Worm (Caenorhabditis elegans): Measurements from ENCODE around the gene F27D9.13.
A peak's percentile ranks its signal among the peaks of the same experiment; 100 is the strongest.

F27D9.13 gene

ce11 chrX:7680545-7681330, 13.5 kb upstream of the F27D9.13 start, which contains the start of gene stn-2 (continued):
- peak in 1 of 2 experiments; percentile 72 for TF ChIP-seq unc-62 (GFP tag; optimal IDR thresholded peaks at IDR 0.05 in 1 of 2)
- no peak for TF ChIP-seq unc-62 (tag; optimal IDR thresholded peaks at IDR 0.05)
- TF ChIP-seq snpc-4 (tag; optimal IDR thresholded peaks at IDR 0.05): no peak
- no peak for TF ChIP-seq F44E2.7 (GFP tag; IDR thresholded peaks at IDR 0.05)
- 0 out of 2 replicates have a peak, but pooled peaks have one; percentile 17 for TF ChIP-seq tra-1 (GFP tag; IDR thresholded peaks at IDR 0.05)
- peak; percentile 76 for TF ChIP-seq vab-7 (GFP tag; IDR thresholded peaks at IDR 0.05)

- no peak for TF ChIP-seq daf-16 (GFP tag; optimal IDR thresholded peaks at IDR 0.05)
- no peak for TF ChIP-seq daf-16 (tag; optimal IDR thresholded peaks at IDR 0.05)
- no peak for TF ChIP-seq hmg-1.1 (GFP tag; IDR thresholded peaks at IDR 0.05)
- TF ChIP-seq ctbp-1 (GFP tag; IDR thresholded peaks at IDR 0.05): 0 out of 2 replicates have a peak, but pooled peaks have one; percentile 47
- TF ChIP-seq unc-39 (tag; optimal IDR thresholded peaks at IDR 0.05): no peak
- TF ChIP-seq ces-1 (GFP tag; optimal IDR thresholded peaks at IDR 0.05): peak; percentile 11
- no peak for TF ChIP-seq tra-1 (GFP tag; IDR thresholded peaks at IDR 0.05)
- TF ChIP-seq fkh-10 (GFP tag; optimal IDR thresholded peaks at IDR 0.05): peak; percentile 34
Measured at ce11 chrX:7679835-7680234, 12.6 kb upstream of the F27D9.13 start.

ce11 chrX:7678437-7679139, 11.3 kb upstream of the F27D9.13 start:
- TF ChIP-seq aha-1 (tag) (peak; percentile 91), ama-1 (optimal IDR thresholded peaks at IDR 0.05) (no peak), hmg-1.1 (GFP tag; IDR thresholded peaks at IDR 0.05) (peak; percentile 51), mep-1 (tag; optimal IDR thresholded peaks at IDR 0.05) (peak; percentile 16), hlh-30 (tag; optimal IDR thresholded peaks at IDR 0.05; ENCODE audit: insufficient read depth) (peak; percentile 73), hif-1 (tag; optimal IDR thresholded peaks at IDR 0.05) (no peak)

ce11 chrX:7674871-7675270, 7.6 kb upstream of the F27D9.13 start:
- no peak for TF ChIP-seq nhr-11 (tag; optimal IDR thresholded peaks at IDR 0.05)
- peak; percentile 24 for TF ChIP-seq aha-1 (tag)

- TF ChIP-seq ZK337.2 (GFP tag; IDR thresholded peaks at IDR 0.05) (no peak), php-3 (GFP tag; IDR thresholded peaks at IDR 0.05) (no peak)
Measured at ce11 chrX:7672693-7673092, 5.4 kb upstream of the F27D9.13 start, which contains the start of gene F27D9.2. Gene F27D9.2, plus strand, starts transcription at chrX:7672993.

ce11 chrX:7670655-7671054, 3.4 kb upstream of the F27D9.13 start, which contains the start of gene F27D9.7:
Gene F27D9.7, minus strand, starts transcription at chrX:7670755.
- TF ChIP-seq cey-2 (tag; optimal IDR thresholded peaks at IDR 0.05; ENCODE audit: borderline replicate concordance, insufficient read depth): no peak
- no peak for TF ChIP-seq unc-130 (GFP tag; optimal IDR thresholded peaks at IDR 0.05)
- no peak for TF ChIP-seq mdl-1 (tag; optimal IDR thresholded peaks at IDR 0.05)
- TF ChIP-seq Y75B8A.6 (GFP tag; IDR thresholded peaks at IDR 0.05): no peak
- no peak for TF ChIP-seq dmd-9 (GFP tag; IDR thresholded peaks at IDR 0.05)
- TF ChIP-seq hmg-1.1 (GFP tag; IDR thresholded peaks at IDR 0.05): no peak
- TF ChIP-seq aha-1 (tag): peak; percentile 49

ce11 chrX:7665401-7665800, 1.8 kb downstream of the F27D9.13 start:
- TF ChIP-seq unc-62 (GFP tag; optimal IDR thresholded peaks at IDR 0.05 in 1 of 2) (peak in 1 of 2 experiments; percentile 35), unc-62 (tag; optimal IDR thresholded peaks at IDR 0.05) (no peak), zfp-3 (GFP tag; conservative IDR thresholded peaks at IDR 0.05) (no peak)

All from whole organism, L4 larva.